Fruit fly (Drosophila melanogaster) whole organism, embryonic: ENCODE data around the gene CG17906.
A peak's percentile ranks its signal among the peaks of the same experiment; 100 is the strongest.

Experiments used
- Aef1 ChIP-seq: fragments of 200-800 bp; sonication (Bioruptor generic); IDR thresholded peaks from 3 replicates; pipeline ENCODE4 v1.3.6; 2022; ENCODE audit warnings: missing biosample characterization, missing genetic modification characterization
- B-H2 ChIP-seq: fragments of 200-800 bp; sonication (Bioruptor generic); optimal IDR thresholded peaks from 2 replicates; lab custom pipeline; 2018; ENCODE audit warnings: missing biosample characterization, mild to moderate bottlenecking, missing genetic modification characterization
- CG10147 ChIP-seq: fragments of 200-800 bp; sonication (Bioruptor generic); optimal IDR thresholded peaks from 2 replicates; lab custom pipeline; 2019; ENCODE audit warnings: missing biosample characterization, mild to moderate bottlenecking, missing genetic modification characterization, moderate library complexity
- CG13296 ChIP-seq: fragments of 200-800 bp; sonication (Bioruptor generic); optimal IDR thresholded peaks from 3 replicates; lab custom pipeline; 2018; ENCODE audit warnings: missing biosample characterization, mild to moderate bottlenecking, missing genetic modification characterization
- CG14014 ChIP-seq: fragments of 200-800 bp; sonication (Bioruptor generic); IDR thresholded peaks from 2 replicates; pipeline ENCODE4 v1.3.6; 2022; ENCODE audit warnings: missing biosample characterization, missing genetic modification characterization
- CG15479 ChIP-seq: fragments of 200-800 bp; sonication (Bioruptor generic); optimal IDR thresholded peaks from 3 replicates; lab custom pipeline; 2019; ENCODE audit warnings: missing biosample characterization, mild to moderate bottlenecking, missing genetic modification characterization, moderate library complexity
- CG1603 ChIP-seq: fragments of 200-800 bp; sonication (Bioruptor generic); optimal IDR thresholded peaks from 2 replicates; lab custom pipeline; 2019; ENCODE audit warnings: missing biosample characterization, mild to moderate bottlenecking, missing genetic modification characterization, moderate library complexity
- CG31441 ChIP-seq: fragments of 200-800 bp; sonication (Bioruptor generic); IDR thresholded peaks from 2 replicates; pipeline ENCODE4 v1.3.6; 2022; ENCODE audit warnings: missing biosample characterization, missing genetic modification characterization
- CG3281 ChIP-seq: fragments of 200-800 bp; sonication (Bioruptor generic); optimal IDR thresholded peaks from 3 replicates; lab custom pipeline; 2017; ENCODE audit warnings: missing biosample characterization, mild to moderate bottlenecking, missing genetic modification characterization
- CG4820 ChIP-seq: fragments of 200-800 bp; sonication (Bioruptor generic); optimal IDR thresholded peaks from 3 replicates; lab custom pipeline; 2016; ENCODE audit warnings: missing biosample characterization, missing genetic modification characterization
- CG6654 ChIP-seq: fragments of 200-800 bp; sonication (Bioruptor generic); optimal IDR thresholded peaks from 2 replicates; lab custom pipeline; 2017; ENCODE audit warnings: missing biosample characterization, mild to moderate bottlenecking, missing genetic modification characterization
- CG6791 ChIP-seq: fragments of 200-800 bp; sonication (Bioruptor generic); IDR thresholded peaks from 3 replicates; pipeline ENCODE4 v1.3.6; 2022; ENCODE audit warnings: missing biosample characterization, missing genetic modification characterization; ENCODE audit not compliant: partially characterized antibody
- CG7786 ChIP-seq: fragments of 200-800 bp; sonication (Bioruptor generic); optimal IDR thresholded peaks from 2 replicates; lab custom pipeline; 2016; ENCODE audit warnings: missing biosample characterization, missing genetic modification characterization
- CTCF ChIP-seq: fragments of 200-800 bp; sonication (Bioruptor generic); optimal IDR thresholded peaks from 2 replicates; lab custom pipeline; 2017; ENCODE audit warnings: missing biosample characterization, mild to moderate bottlenecking, missing genetic modification characterization, moderate library complexity
- CrebB ChIP-seq: fragments of 200-800 bp; sonication (Bioruptor generic); optimal IDR thresholded peaks from 3 replicates; lab custom pipeline; 2018; ENCODE audit warnings: missing biosample characterization, mild to moderate bottlenecking, missing genetic modification characterization
- Dref ChIP-seq: fragments of 200-800 bp; sonication (Bioruptor generic); IDR thresholded peaks from 2 replicates; pipeline ENCODE4 v1.3.6; 2022; ENCODE audit warnings: missing biosample characterization, missing genetic modification characterization
- Eip74EF ChIP-seq, 2 experiments: fragments of 200-800 bp in 1 of 2; fragments of >200 bp in 1 of 2; sonication (Bioruptor generic) in 1 of 2; optimal IDR thresholded peaks; 2 replicates each; lab custom pipeline; 2017 to 2019; ENCODE audit warnings: missing biosample characterization in 2 of 2, missing genetic modification characterization in 2 of 2, mild to moderate bottlenecking in 1 of 2, moderate library complexity in 1 of 2
- Fer2 ChIP-seq: fragments of 200-800 bp; sonication (Bioruptor generic); optimal IDR thresholded peaks from 2 replicates; lab custom pipeline; 2018; ENCODE audit warnings: missing biosample characterization, mild to moderate bottlenecking, missing genetic modification characterization, moderate library complexity
- GATAe ChIP-seq: fragments of 200-800 bp; sonication (Bioruptor generic); conservative IDR thresholded peaks from 2 replicates; pipeline ENCODE4 v1.3.6; 2022; ENCODE audit warnings: missing biosample characterization, missing genetic modification characterization
- H15 ChIP-seq: fragments of 200-800 bp; sonication (Bioruptor generic); IDR thresholded peaks from 3 replicates; pipeline ENCODE4 v1.3.6; 2022; ENCODE audit warnings: missing biosample characterization, missing genetic modification characterization
- HLH4C ChIP-seq: fragments of 200-800 bp; sonication (Bioruptor generic); IDR thresholded peaks from 3 replicates; pipeline ENCODE4 v1.3.6; 2022; ENCODE audit warnings: missing biosample characterization, missing genetic modification characterization; ENCODE audit not compliant: partially characterized antibody
- Hr51 ChIP-seq, 2 experiments: fragments of 200-800 bp; sonication (Bioruptor generic); optimal IDR thresholded peaks; 2 replicates in 1 of 2; 3 replicates in 1 of 2; lab custom pipeline; 2016 to 2018; ENCODE audit warnings: missing biosample characterization in 2 of 2, missing genetic modification characterization in 2 of 2, mild to moderate bottlenecking in 1 of 2, moderate library complexity in 1 of 2
- Hsf ChIP-seq: fragments of 200-800 bp; sonication (Bioruptor generic); optimal IDR thresholded peaks from 3 replicates; lab custom pipeline; 2016; ENCODE audit warnings: missing biosample characterization, missing genetic modification characterization
- Lhr ChIP-seq: fragments of 200-800 bp; sonication (Bioruptor generic); optimal IDR thresholded peaks from 3 replicates; lab custom pipeline; 2017; ENCODE audit warnings: mild to moderate bottlenecking, missing biosample characterization, missing genetic modification reagents, missing genetic modification characterization
- Lim3 ChIP-seq: fragments of 200-800 bp; sonication (Bioruptor generic); IDR thresholded peaks from 2 replicates; pipeline ENCODE4 v1.3.6; 2022; ENCODE audit warnings: missing biosample characterization, missing genetic modification characterization
- MBD-R2 ChIP-seq: fragments of 200-800 bp; sonication (Bioruptor generic); IDR thresholded peaks from 2 replicates; pipeline ENCODE4 v1.3.6; 2022; ENCODE audit warnings: missing biosample characterization, missing genetic modification characterization
- MTF-1 ChIP-seq: fragments of 200-800 bp; sonication (Bioruptor generic); optimal IDR thresholded peaks from 2 replicates; lab custom pipeline; 2018; ENCODE audit warnings: missing biosample characterization, mild to moderate bottlenecking, missing genetic modification characterization, borderline replicate concordance
- NFAT ChIP-seq: fragments of 200-800 bp; sonication (Bioruptor generic); IDR thresholded peaks from 2 replicates; pipeline ENCODE4 v1.3.6; 2022; ENCODE audit warnings: missing biosample characterization, missing genetic modification characterization
- Neu2 ChIP-seq: fragments of 200-800 bp; sonication (Bioruptor generic); optimal IDR thresholded peaks from 3 replicates; lab custom pipeline; 2016; ENCODE audit warnings: missing biosample characterization, missing genetic modification characterization, borderline replicate concordance
- Oaz ChIP-seq: fragments of 200-800 bp; sonication (Bioruptor generic); IDR thresholded peaks from 2 replicates; pipeline ENCODE4 v1.3.6; 2022; ENCODE audit warnings: missing biosample characterization, missing genetic modification characterization
- Rx ChIP-seq: fragments of 200-800 bp; sonication (Bioruptor generic); IDR thresholded peaks from 2 replicates; pipeline ENCODE4 v1.3.6; 2022; ENCODE audit warnings: missing biosample characterization, missing genetic modification characterization
- Scr ChIP-seq: fragments of 200-800 bp; sonication (Bioruptor generic); IDR thresholded peaks from 2 replicates; pipeline ENCODE4 v1.3.6; 2022; ENCODE audit warnings: missing biosample characterization, missing genetic modification characterization; ENCODE audit not compliant: partially characterized antibody
- Xrp1 ChIP-seq: fragments of 200-800 bp; sonication (Bioruptor generic); IDR thresholded peaks from 2 replicates; pipeline ENCODE4 v1.3.6; 2022; ENCODE audit warnings: missing biosample characterization, missing genetic modification characterization
- ara ChIP-seq: fragments of 200-800 bp; sonication (Bioruptor generic); IDR thresholded peaks from 2 replicates; pipeline ENCODE4 v1.3.6; 2022; ENCODE audit warnings: missing biosample characterization, missing genetic modification characterization
- cato ChIP-seq: fragments of 200-800 bp; sonication (Bioruptor generic); optimal IDR thresholded peaks from 2 replicates; lab custom pipeline; 2016; ENCODE audit warnings: missing biosample characterization, missing genetic modification characterization, borderline replicate concordance
- dimm ChIP-seq: fragments of 200-800 bp; sonication (Bioruptor generic); IDR thresholded peaks from 2 replicates; pipeline ENCODE4 v1.3.6; 2022; ENCODE audit warnings: missing biosample characterization, missing genetic modification characterization
- gt ChIP-seq: fragments of 200-800 bp; sonication (Bioruptor generic); IDR thresholded peaks from 2 replicates; pipeline ENCODE4 v1.3.6; 2022; ENCODE audit warnings: missing biosample characterization, missing genetic modification characterization
- h ChIP-seq: fragments of >200 bp; optimal IDR thresholded peaks from 2 replicates; lab custom pipeline; 2017
- nerfin-1 ChIP-seq: fragments of 200-800 bp; sonication (Bioruptor generic); optimal IDR thresholded peaks from 3 replicates; lab custom pipeline; 2019; ENCODE audit warnings: missing biosample characterization, mild to moderate bottlenecking, missing genetic modification characterization, moderate library complexity
- onecut ChIP-seq: fragments of 200-800 bp; sonication (Bioruptor generic); IDR thresholded peaks from 2 replicates; pipeline ENCODE4 v1.3.6; 2022; ENCODE audit warnings: missing biosample characterization, missing genetic modification characterization
- salm ChIP-seq: fragments of 200-800 bp; sonication (Bioruptor generic); optimal IDR thresholded peaks from 2 replicates; lab custom pipeline; 2018; ENCODE audit warnings: missing biosample characterization, mild to moderate bottlenecking, missing genetic modification characterization
- schlank ChIP-seq: fragments of 200-800 bp; sonication (Bioruptor generic); optimal IDR thresholded peaks from 2 replicates; lab custom pipeline; 2018; ENCODE audit warnings: missing biosample characterization, mild to moderate bottlenecking, missing genetic modification characterization
- seq ChIP-seq: fragments of 200-800 bp; sonication (Bioruptor generic); IDR thresholded peaks from 2 replicates; pipeline ENCODE4 v1.3.6; 2022; ENCODE audit warnings: missing biosample characterization, missing genetic modification characterization
- vfl ChIP-seq: fragments of 200-800 bp; sonication (Bioruptor generic); optimal IDR thresholded peaks from 2 replicates; lab custom pipeline; 2016; ENCODE audit warnings: missing biosample characterization, missing genetic modification characterization
- zfh1 ChIP-seq: fragments of 200-800 bp; sonication (Bioruptor generic); IDR thresholded peaks from 3 replicates; pipeline ENCODE4 v1.3.6; 2022; ENCODE audit warnings: missing biosample characterization, missing genetic modification characterization

The CG17906 gene

dm6 chr2L:8952194-8953037 lies 41.8 kb upstream of the CG17906 start (continued):
- TF ChIP-seq schlank (peak; percentile 5), B-H2 (GFP tag; lab: Kevin White, UChicago) (no peak), Hr51 (GFP tag; optimal IDR thresholded peaks at IDR 0.05; lab: Kevin White, UChicago) (peak; percentile 18 to 31), CG31441 (GFP tag; lab: Robert Waterston, UW) (0 out of 2 replicates have a peak, but pooled peaks have one; percentile 37), Eip74EF (GFP tag; optimal IDR thresholded peaks at IDR 0.05; lab: Kevin White, UChicago) (no peak), CG15479 (GFP tag; lab: Kevin White, UChicago) (no peak), vfl (GFP tag; lab: Kevin White, UChicago) (no peak), gt (no peak), Oaz (GFP tag; lab: Robert Waterston, UW) (no peak), h (lab: Kevin White, UChicago) (no peak), CG3281 (GFP tag; lab: Kevin White, UChicago) (peak; percentile 28), Xrp1 (GFP tag; lab: Robert Waterston, UW) (peak; percentile 61; the same call in 1 of the 2 replicates), CG14014 (GFP tag; lab: Robert Waterston, UW) (peak; percentile 61; the same call in 1 of the 2 replicates), CTCF (GFP tag; lab: Kevin White, UChicago) (peak; percentile 76), Aef1 (GFP tag; lab: Robert Waterston, UW) (peak; percentile 44; the same call in 2 of the 3 replicates), Hsf (peak; percentile 28), H15 (no peak), Dref (GFP tag; lab: Robert Waterston, UW) (no peak), CrebB (tag; lab: Kevin White, UChicago) (no peak), CG1603 (peak; percentile 64), Neu2 (GFP tag; lab: Kevin White, UChicago) (no peak), zfh1 (GFP tag; lab: Robert Waterston, UW) (0 out of 3 replicates have a peak, but pooled peaks have one; percentile 22), NFAT (no peak; the same call in 1 of the 2 replicates), salm (tag; lab: Kevin White, UChicago) (no peak), CG7786 (GFP tag; lab: Kevin White, UChicago) (peak; percentile 68), Lhr (peak; percentile 44), seq (GFP tag; lab: Robert Waterston, UW) (0 out of 2 replicates have a peak, but pooled peaks have one; percentile 24), CG6791 (GFP tag; lab: Robert Waterston, UW) (no peak; the same call in 1 of the 3 replicates), MTF-1 (GFP tag; lab: Kevin White, UChicago) (no peak), CG10147 (GFP tag; lab: Kevin White, UChicago) (no peak), CG13296 (GFP tag; lab: Kevin White, UChicago) (peak; percentile 7), MBD-R2 (GFP tag; lab: Robert Waterston, UW) (peak; percentile 32; the same call in 1 of the 2 replicates), CG4820 (GFP tag; lab: Kevin White, UChicago) (peak; percentile 14), CG6654 (GFP tag; lab: Kevin White, UChicago) (no peak), nerfin-1 (tag; lab: Kevin White, UChicago) (no peak), Lim3 (GFP tag; lab: Robert Waterston, UW) (no peak), onecut (GFP tag; lab: Robert Waterston, UW) (no peak), dimm (no peak), GATAe (GFP tag; lab: Robert Waterston, UW) (peak; percentile 44; the same call in 1 of the 2 replicates), Rx (GFP tag; lab: Robert Waterston, UW) (0 out of 2 replicates have a peak, but pooled peaks have one; percentile 24), Fer2 (tag; lab: Kevin White, UChicago) (no peak), HLH4C (GFP tag; lab: Robert Waterston, UW) (no peak; the same call in 2 of the 3 replicates), cato (no peak), ara (GFP tag; lab: Robert Waterston, UW) (peak; percentile 54; the same call in 1 of the 2 replicates), Scr (GFP tag; lab: Robert Waterston, UW) (peak; percentile 51; the same call in 1 of the 2 replicates)
- TF ChIP-seq, all 482 proteins: peak for 224
